Worm (Caenorhabditis elegans) whole organism, young adult: ENCODE measurements around the gene sri-1.

Experiments
- B0261.1 ChIP-seq: sonication (generic microtip); optimal IDR thresholded peaks from 2 replicates; lab custom pipeline; 2016; ENCODE audit warnings: mild to moderate bottlenecking, missing genetic modification characterization, moderate library complexity, missing compliant biosample characterization
- F23B12.7 ChIP-seq: sonication (generic microtip); optimal IDR thresholded peaks from 2 replicates; lab custom pipeline; 2017; ENCODE audit warnings: missing genetic modification characterization, mild to moderate bottlenecking, missing compliant biosample characterization, antibody characterized with exemption, moderate library complexity; ENCODE audit not compliant: insufficient read depth
- F49E8.2 ChIP-seq: sonication (generic microtip); optimal IDR thresholded peaks from 3 replicates; lab custom pipeline; 2017; ENCODE audit warnings: missing genetic modification characterization, mild to moderate bottlenecking, missing compliant biosample characterization, antibody characterized with exemption, moderate library complexity; ENCODE audit not compliant: insufficient read depth
- F57A8.1 ChIP-seq: fragments of 200-800 bp; sonication (Bioruptor generic); optimal IDR thresholded peaks from 2 replicates; lab custom pipeline; 2018; ENCODE audit warnings: mild to moderate bottlenecking, missing genetic modification characterization, moderate library complexity, missing compliant biosample characterization
- F57C9.4 ChIP-seq: sonication (generic microtip); optimal IDR thresholded peaks from 2 replicates; lab custom pipeline; 2017; ENCODE audit warnings: mild to moderate bottlenecking, missing genetic modification characterization, missing compliant biosample characterization
- T26A5.8 ChIP-seq: sonication (generic microtip); optimal IDR thresholded peaks from 2 replicates; lab custom pipeline; 2016; ENCODE audit warnings: missing genetic modification characterization, missing compliant biosample characterization
- Y53G8AR.9 ChIP-seq: fragments of 200-800 bp; sonication (Bioruptor generic); conservative IDR thresholded peaks from 2 replicates; pipeline ENCODE4 v1.3.6; 2022; ENCODE audit warnings: missing genetic modification reagents, missing genetic modification characterization, missing compliant biosample characterization
- Y67H2A.10 ChIP-seq: fragments of 200-800 bp; sonication (Bioruptor generic); conservative IDR thresholded peaks from 2 replicates; pipeline ENCODE4 v1.3.6; 2022; ENCODE audit warnings: missing genetic modification reagents, missing genetic modification characterization, missing compliant biosample characterization
- aptf-2 ChIP-seq: fragments of 200-800 bp; sonication (Bioruptor generic); conservative IDR thresholded peaks from 2 replicates; pipeline ENCODE4 v1.3.6; 2022; ENCODE audit warnings: missing genetic modification reagents, missing genetic modification characterization, missing compliant biosample characterization
- athp-1 ChIP-seq: sonication (generic microtip); optimal IDR thresholded peaks from 2 replicates; lab custom pipeline; 2017; ENCODE audit warnings: mild to moderate bottlenecking, missing genetic modification characterization, missing compliant biosample characterization
- bed-1 ChIP-seq: fragments of 200-800 bp; sonication (Bioruptor generic); IDR thresholded peaks from 2 replicates; pipeline ENCODE4 v1.3.6; 2022; ENCODE audit warnings: missing genetic modification reagents, missing genetic modification characterization, missing compliant biosample characterization
- ccch-3 ChIP-seq: fragments of 200-800 bp; sonication (Bioruptor generic); optimal IDR thresholded peaks from 2 replicates; lab custom pipeline; 2018; ENCODE audit warnings: mild to moderate bottlenecking, missing genetic modification characterization, missing compliant biosample characterization
- ceh-100 ChIP-seq: fragments of 200-800 bp; sonication (Bioruptor generic); IDR thresholded peaks from 2 replicates; pipeline ENCODE4 v1.3.6; 2022; ENCODE audit warnings: missing genetic modification reagents, missing genetic modification characterization, missing compliant biosample characterization
- ceh-79 ChIP-seq: sonication (generic microtip); optimal IDR thresholded peaks from 2 replicates; lab custom pipeline; 2017; ENCODE audit warnings: mild to moderate bottlenecking, missing genetic modification characterization, missing compliant biosample characterization
- dox-1 ChIP-seq: fragments of 200-800 bp; sonication (Bioruptor generic); IDR thresholded peaks from 2 replicates; pipeline ENCODE4 v1.3.6; 2022; ENCODE audit warnings: missing genetic modification reagents, missing genetic modification characterization, missing compliant biosample characterization
- dpff-1 ChIP-seq: sonication (generic microtip); optimal IDR thresholded peaks from 2 replicates; lab custom pipeline; 2017; ENCODE audit warnings: mild to moderate bottlenecking, missing genetic modification characterization, missing compliant biosample characterization
- egl-18 ChIP-seq: fragments of 200-800 bp; sonication (Bioruptor generic); IDR thresholded peaks from 2 replicates; pipeline ENCODE4 v1.3.6; 2022; ENCODE audit warnings: missing genetic modification reagents, missing genetic modification characterization, missing compliant biosample characterization
- egl-44 ChIP-seq: fragments of 200-800 bp; sonication (Bioruptor generic); IDR thresholded peaks from 2 replicates; pipeline ENCODE4 v1.3.6; 2022; ENCODE audit warnings: missing genetic modification reagents, missing genetic modification characterization, missing compliant biosample characterization
- hmg-1.2 ChIP-seq: fragments of 200-800 bp; sonication (Bioruptor generic); IDR thresholded peaks from 2 replicates; pipeline ENCODE4 v1.3.6; 2022; ENCODE audit warnings: missing genetic modification reagents, missing genetic modification characterization, missing compliant biosample characterization
- lin-40 ChIP-seq: sonication (generic microtip); optimal IDR thresholded peaks from 2 replicates; lab custom pipeline; 2016; ENCODE audit warnings: missing genetic modification characterization, mild to moderate bottlenecking, missing compliant biosample characterization, missing genotype, missing genetic modification reagents
- lir-1 ChIP-seq: fragments of 200-800 bp; sonication (Bioruptor generic); conservative IDR thresholded peaks from 2 replicates; pipeline ENCODE4 v1.3.6; 2022; ENCODE audit warnings: missing genetic modification reagents, missing genetic modification characterization, missing compliant biosample characterization
- madf-10 ChIP-seq: sonication (generic microtip); optimal IDR thresholded peaks from 2 replicates; lab custom pipeline; 2016; ENCODE audit warnings: mild to moderate bottlenecking, missing genetic modification characterization, missing compliant biosample characterization
- mes-4 ChIP-seq: sonication (generic microtip); optimal IDR thresholded peaks from 2 replicates; lab custom pipeline; 2016; ENCODE audit warnings: missing genotype, missing genetic modification characterization, missing compliant biosample characterization
- nfyb-1 ChIP-seq: fragments of 200-800 bp; sonication (Bioruptor generic); IDR thresholded peaks from 2 replicates; pipeline ENCODE4 v1.3.6; 2022; ENCODE audit warnings: missing genetic modification reagents, missing genetic modification characterization, missing compliant biosample characterization
- nhr-80 ChIP-seq: sonication (generic microtip); optimal IDR thresholded peaks from 2 replicates; lab custom pipeline; 2016; ENCODE audit warnings: missing genetic modification characterization, missing compliant biosample characterization
- nhr-90 ChIP-seq: sonication (generic microtip); optimal IDR thresholded peaks from 2 replicates; lab custom pipeline; 2016; ENCODE audit warnings: missing genotype, mild to moderate bottlenecking, missing genetic modification characterization, missing compliant biosample characterization
- pha-4 ChIP-seq: fragments of 150-350 bp; sonication (generic microtip); optimal IDR thresholded peaks from 2 replicates; lab custom pipeline; 2014; ENCODE audit warnings: missing biosample characterization, missing genetic modification reagents, missing genetic modification characterization
- rcor-1 ChIP-seq: fragments of 200-800 bp; sonication (Bioruptor generic); IDR thresholded peaks from 2 replicates; pipeline ENCODE4 v1.3.6; 2022; ENCODE audit warnings: missing genetic modification reagents, missing genetic modification characterization, missing compliant biosample characterization
- snpc-1.1 ChIP-seq: sonication (generic microtip); optimal IDR thresholded peaks from 2 replicates; lab custom pipeline; 2017; ENCODE audit warnings: missing genetic modification characterization, mild to moderate bottlenecking, missing compliant biosample characterization, antibody characterized with exemption, moderate library complexity, missing genotype, missing genetic modification reagents; ENCODE audit not compliant: insufficient read depth
- somi-1 ChIP-seq: fragments of 200-800 bp; sonication (Bioruptor generic); optimal IDR thresholded peaks from 2 replicates; lab custom pipeline; 2018; ENCODE audit warnings: mild to moderate bottlenecking, missing genetic modification characterization, missing compliant biosample characterization
- tbp1 ChIP-seq: fragments of 200-800 bp; sonication (Bioruptor generic); optimal IDR thresholded peaks from 2 replicates; lab custom pipeline; 2018; ENCODE audit warnings: mild to moderate bottlenecking, missing genetic modification characterization, missing compliant biosample characterization
- unc-62 ChIP-seq: fragments of 150-350 bp; optimal IDR thresholded peaks from 2 replicates; lab custom pipeline; 2014; ENCODE audit warnings: missing biosample characterization, missing genetic modification reagents, missing genetic modification characterization
- ztf-25 ChIP-seq: fragments of 200-800 bp; sonication (Bioruptor generic); IDR thresholded peaks from 2 replicates; pipeline ENCODE4 v1.3.6; 2022; ENCODE audit warnings: missing genetic modification reagents, missing genetic modification characterization, missing compliant biosample characterization
- ztf-6 ChIP-seq: fragments of 200-800 bp; sonication (Bioruptor generic); IDR thresholded peaks from 2 replicates; pipeline ENCODE4 v1.3.6; 2022; ENCODE audit warnings: missing genetic modification reagents, missing genetic modification characterization, missing compliant biosample characterization

sri-1 gene

ce11 chrV:15965114-15965513, 2.3 kb downstream of the sri-1 start, which contains the start of gene sri-2:
sri-2 (minus strand) TSS chrV:15965214.
- TF ChIP-seq ztf-25 (GFP tag; lab: Robert Waterston, UW) = no peak
- no peak for TF ChIP-seq ccch-3 (GFP tag; lab: Kevin White, UChicago)
- TF ChIP-seq lin-40 (tag; lab: Kevin White, UChicago) = no peak
- TF ChIP-seq aptf-2 (GFP tag; lab: Robert Waterston, UW) = no peak
- TF ChIP-seq ztf-6 (GFP tag; lab: Robert Waterston, UW) = no peak
- no peak for TF ChIP-seq T26A5.8

ce11 chrV:15959456-15959855, 8.0 kb downstream of the sri-1 start:
- TF ChIP-seq tbp1 (GFP tag; lab: Kevin White, UChicago) = no peak
- peak; percentile 70; the same call in 1 of the 2 replicates for TF ChIP-seq hmg-1.2

ce11 chrV:15957098-15957497, 10.3 kb downstream of the sri-1 start, which contains the start of gene F36G9.3:
F36G9.3 (plus strand) TSS chrV:15957398.
- TF ChIP-seq unc-62 (GFP tag; lab: Kevin White, UChicago) = no peak
- TF ChIP-seq athp-1 = no peak
- TF ChIP-seq F49E8.2 = no peak
- TF ChIP-seq dox-1 (GFP tag; lab: Robert Waterston, UW) = no peak
- no peak for TF ChIP-seq Y67H2A.10 (GFP tag; lab: Robert Waterston, UW)
- TF ChIP-seq B0261.1 (tag; lab: Kevin White, UChicago) = no peak
- TF ChIP-seq dpff-1 = no peak
- TF ChIP-seq bed-1 = no peak
- TF ChIP-seq nhr-90 (tag; lab: Kevin White, UChicago) = no peak
- TF ChIP-seq somi-1 (GFP tag; lab: Kevin White, UChicago) = no peak
- no peak for TF ChIP-seq snpc-1.1 (tag; lab: Kevin White, UChicago)

DNA sequence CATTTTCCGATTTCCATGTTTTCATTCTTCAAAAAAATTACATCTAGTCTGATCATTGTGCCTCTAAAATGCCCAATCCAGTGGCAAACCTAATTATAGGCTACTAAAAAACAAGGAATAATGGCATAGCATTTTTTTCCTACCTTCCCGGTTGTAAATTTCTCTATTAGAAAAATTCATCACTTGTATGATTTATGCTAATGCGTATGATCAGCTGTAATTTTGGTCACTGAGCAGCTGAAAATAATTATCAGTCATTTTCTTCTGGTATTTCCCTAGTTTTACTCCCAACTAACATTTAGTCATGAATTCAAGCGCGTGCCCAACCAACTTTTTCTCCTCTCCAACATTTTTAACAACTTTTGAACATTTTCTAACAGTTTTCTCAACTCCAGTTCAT, 11.9 kb downstream of the sri-1 start, which contains the start of gene srh-186:
Gene srh-186 (plus strand): TSS at position 301 of the 400 bp plus-strand sequence.
- no peak for TF ChIP-seq F57C9.4 (tag; lab: Kevin White, UChicago)
- no peak for TF ChIP-seq ceh-79
- no peak for TF ChIP-seq B0261.1 (tag; lab: Kevin White, UChicago)
- TF ChIP-seq madf-10 (tag; lab: Kevin White, UChicago) = no peak
- TF ChIP-seq F57A8.1 = no peak
- TF ChIP-seq Y67H2A.10 (GFP tag; lab: Robert Waterston, UW) = no peak
- no peak for TF ChIP-seq ceh-100 (GFP tag; lab: Robert Waterston, UW)
- TF ChIP-seq pha-4 = no peak
- TF ChIP-seq egl-44 (GFP tag; lab: Robert Waterston, UW) = no peak
- TF ChIP-seq nhr-80 (tag; lab: Kevin White, UChicago) = no peak
- no peak for TF ChIP-seq F23B12.7
- TF ChIP-seq dox-1 (GFP tag; lab: Robert Waterston, UW) = no peak
- no peak for TF ChIP-seq mes-4 (tag; lab: Kevin White, UChicago)
- TF ChIP-seq lir-1 (GFP tag; lab: Robert Waterston, UW) = no peak
- TF ChIP-seq rcor-1 = no peak
- TF ChIP-seq nfyb-1 = no peak
- no peak for TF ChIP-seq Y53G8AR.9 (GFP tag; lab: Robert Waterston, UW)
- TF ChIP-seq egl-18 (GFP tag; lab: Robert Waterston, UW) = no peak
- no peak for TF ChIP-seq ztf-25 (GFP tag; lab: Robert Waterston, UW)
- TF ChIP-seq aptf-2 (GFP tag; lab: Robert Waterston, UW) = no peak
- TF ChIP-seq, all 124 proteins: peak for 0
